Fruit fly (Drosophila melanogaster) whole organism, pupa: ENCODE results near the gene Duox.

ENCODE experiments used
- CG34367 ChIP-seq: fragments of 200-800 bp; sonication (Bioruptor generic); optimal IDR thresholded peaks from 2 replicates; lab custom pipeline; 2018; ENCODE audit warnings: missing biosample characterization, mild to moderate bottlenecking, missing genetic modification characterization
- CG8159 ChIP-seq: fragments of 200-800 bp; sonication (Bioruptor generic); optimal IDR thresholded peaks from 3 replicates; lab custom pipeline; 2018; ENCODE audit warnings: missing biosample characterization, mild to moderate bottlenecking, missing genetic modification characterization, moderate library complexity
- CG9948 ChIP-seq: fragments of 200-800 bp; sonication (Bioruptor generic); optimal IDR thresholded peaks from 2 replicates; lab custom pipeline; 2018; ENCODE audit warnings: missing biosample characterization, mild to moderate bottlenecking, missing genetic modification characterization, moderate library complexity
- D1 ChIP-seq: fragments of 200-800 bp; sonication (Bioruptor generic); optimal IDR thresholded peaks from 2 replicates; lab custom pipeline; 2018; ENCODE audit warnings: missing biosample characterization, mild to moderate bottlenecking, missing genetic modification characterization, moderate library complexity
- EcR ChIP-seq: fragments of 200-800 bp; sonication (Bioruptor generic); optimal IDR thresholded peaks from 3 replicates; lab custom pipeline; 2019; ENCODE audit warnings: missing biosample characterization, missing genetic modification characterization, mild to moderate bottlenecking, moderate library complexity, missing genetic modification reagents
- Ets98B ChIP-seq: fragments of 200-800 bp; sonication (Bioruptor generic); IDR thresholded peaks from 2 replicates; pipeline ENCODE4 v1.3.6; 2022; ENCODE audit warnings: missing biosample characterization, missing genetic modification characterization
- fd96Ca ChIP-seq: fragments of 200-800 bp; sonication (Bioruptor generic); IDR thresholded peaks from 3 replicates; pipeline ENCODE4 v1.3.6; 2022; ENCODE audit warnings: missing biosample characterization, missing genetic modification characterization
- rn ChIP-seq: fragments of 200-800 bp; sonication (Bioruptor generic); IDR thresholded peaks from 2 replicates; pipeline ENCODE4 v1.3.6; 2022; ENCODE audit warnings: missing biosample characterization, missing genetic modification characterization

DNA sequence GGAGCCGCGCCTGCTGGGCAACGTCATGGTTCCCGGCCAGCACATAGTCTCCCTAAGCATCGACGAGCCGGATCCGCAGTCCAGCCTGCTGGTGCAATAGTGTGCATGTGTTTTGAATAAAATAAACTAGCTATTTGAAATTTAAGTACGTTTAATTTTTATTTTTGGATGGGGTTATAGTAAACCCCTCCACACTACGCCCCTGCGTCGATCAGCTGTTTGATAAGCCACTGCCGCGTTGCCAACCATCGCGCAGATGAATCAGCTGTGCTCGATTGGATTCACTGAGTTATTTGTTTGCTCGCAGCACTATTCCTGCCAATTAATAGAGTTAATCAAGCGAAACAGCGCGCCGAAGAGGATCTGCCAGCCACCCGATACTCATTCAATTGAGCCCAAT is 48.8 kb upstream of the Duox start, which contains the start of gene RabGGTb:
- TF ChIP-seq EcR (GFP tag; lab: Kevin White, UChicago): no peak
- peak; percentile 17 for TF ChIP-seq CG9948 (tag; lab: Kevin White, UChicago)
- TF ChIP-seq fd96Ca (GFP tag; lab: Robert Waterston, UW): peak; percentile 83
- TF ChIP-seq Ets98B (GFP tag; lab: Robert Waterston, UW): peak; percentile 82
- TF ChIP-seq D1 (tag; lab: Kevin White, UChicago): no peak
- TF ChIP-seq rn (GFP tag; lab: Robert Waterston, UW): 0 out of 2 replicates have a peak, but pooled peaks have one; percentile 40
- peak; percentile 34 for TF ChIP-seq CG8159 (tag; lab: Kevin White, UChicago)
- TF ChIP-seq CG34367 (tag; lab: Kevin White, UChicago): peak; percentile 25
